Worm (Caenorhabditis elegans): ENCODE measurements around the gene cth-1.

cth-1 gene

ce11 chrV:16142371-16142770 is 41.9 kb downstream of the cth-1 start, which contains the start of gene fbxa-18:
TSS of gene fbxa-18 (plus strand) at chrV:16142671.
- no peak for TF ChIP-seq fos-1 (tag; optimal IDR thresholded peaks at IDR 0.05)

DNA sequence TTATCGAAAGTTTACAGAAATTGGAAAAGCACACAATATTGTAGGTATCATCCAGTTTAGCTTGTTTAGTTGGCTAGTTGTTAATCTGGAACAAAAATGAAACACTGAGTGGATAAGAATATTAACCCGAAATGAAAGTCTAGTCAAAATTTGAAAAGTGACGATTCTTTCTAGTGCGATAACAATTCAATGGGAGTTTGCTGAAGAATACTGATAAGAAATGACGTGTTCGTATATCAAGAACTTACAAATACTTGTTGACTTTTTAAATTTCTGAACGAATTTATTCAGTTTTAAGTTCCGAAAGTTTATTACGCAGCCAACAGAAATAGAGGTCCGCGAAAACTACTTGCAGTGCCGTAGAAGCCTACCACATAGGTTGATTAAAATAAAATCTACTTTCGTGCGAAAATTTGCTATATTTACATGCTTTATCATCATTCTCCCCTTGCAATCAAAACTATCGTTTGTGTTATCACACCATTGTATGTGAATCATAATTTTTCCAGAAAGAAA is 42.6 kb downstream of the cth-1 start, which contains the start of gene fbxa-88:
Gene fbxa-88, minus strand, starts transcription at position 51 of the 516 bp plus-strand sequence.
- TF ChIP-seq nhr-25 (tag; optimal IDR thresholded peaks at IDR 0.05) (no peak), nhr-6 (tag; optimal IDR thresholded peaks at IDR 0.05) (no peak), sma-3 (GFP tag; optimal IDR thresholded peaks at IDR 0.05) (no peak), ceh-16 (tag; optimal IDR thresholded peaks at IDR 0.05) (no peak), fos-1 (tag; optimal IDR thresholded peaks at IDR 0.05) (peak; percentile 77), sma-9 (GFP tag; optimal IDR thresholded peaks at IDR 0.05) (peak; percentile 17), sma-9 (tag; optimal IDR thresholded peaks at IDR 0.05) (no peak)

DNA sequence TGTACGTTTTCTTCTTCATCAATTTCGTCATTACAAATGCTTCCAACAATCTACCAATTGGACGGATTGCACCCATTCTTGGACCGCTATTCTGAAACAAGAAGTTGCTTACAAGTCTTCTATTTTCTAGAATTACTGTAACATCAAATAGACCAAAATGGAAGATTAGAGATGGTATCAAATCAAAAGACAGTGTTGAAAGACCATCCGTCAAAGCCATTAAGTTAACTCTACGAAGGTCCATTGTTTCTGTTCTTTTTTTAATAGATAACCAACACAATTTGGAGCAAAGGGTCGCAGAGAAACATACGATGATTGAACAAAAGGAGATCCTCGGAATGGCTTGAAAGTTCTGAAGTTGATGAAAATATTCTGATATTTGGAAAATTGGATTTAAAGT is 44.5 kb downstream of the cth-1 start:
- no peak for TF ChIP-seq crh-2 (tag; optimal IDR thresholded peaks at IDR 0.05)

ce11 chrV:16148805-16149204 is 48.3 kb downstream of the cth-1 start, which contains the start of gene F10A3.4:
TSS of gene F10A3.4 (plus strand) at chrV:16149105.
- TF ChIP-seq gmeb-1 (tag; optimal IDR thresholded peaks at IDR 0.05) (no peak), nhr-77 (tag; optimal IDR thresholded peaks at IDR 0.05) (no peak), nhr-12 (tag; optimal IDR thresholded peaks at IDR 0.05) (no peak), crh-2 (tag; optimal IDR thresholded peaks at IDR 0.05) (no peak), dmd-4 (tag; optimal IDR thresholded peaks at IDR 0.05) (no peak), mbf-1 (tag; optimal IDR thresholded peaks at IDR 0.05) (no peak), ama-1 (optimal IDR thresholded peaks at IDR 0.05) (no peak), ceh-16 (tag; optimal IDR thresholded peaks at IDR 0.05) (no peak), mab-5 (tag; optimal IDR thresholded peaks at IDR 0.05) (no peak), alr-1 (tag; optimal IDR thresholded peaks at IDR 0.05) (no peak), nhr-6 (tag; optimal IDR thresholded peaks at IDR 0.05) (no peak), sem-4 (tag; optimal IDR thresholded peaks at IDR 0.05) (no peak), ZK546.5 (tag; optimal IDR thresholded peaks at IDR 0.05) (no peak), elt-3 (tag; optimal IDR thresholded peaks at IDR 0.05) (no peak), unc-55 (GFP tag; optimal IDR thresholded peaks at IDR 0.05) (no peak), skn-1 (tag; optimal IDR thresholded peaks at IDR 0.05) (no peak), Y55F3AM.14 (GFP tag; optimal IDR thresholded peaks at IDR 0.05) (no peak), peb-1 (tag; optimal IDR thresholded peaks at IDR 0.05) (no peak), snpc-4 (tag; optimal IDR thresholded peaks at IDR 0.05) (no peak)
